Worm (Caenorhabditis elegans): ENCODE results near the gene hst-3.1.

Gene hst-3.1

DNA sequence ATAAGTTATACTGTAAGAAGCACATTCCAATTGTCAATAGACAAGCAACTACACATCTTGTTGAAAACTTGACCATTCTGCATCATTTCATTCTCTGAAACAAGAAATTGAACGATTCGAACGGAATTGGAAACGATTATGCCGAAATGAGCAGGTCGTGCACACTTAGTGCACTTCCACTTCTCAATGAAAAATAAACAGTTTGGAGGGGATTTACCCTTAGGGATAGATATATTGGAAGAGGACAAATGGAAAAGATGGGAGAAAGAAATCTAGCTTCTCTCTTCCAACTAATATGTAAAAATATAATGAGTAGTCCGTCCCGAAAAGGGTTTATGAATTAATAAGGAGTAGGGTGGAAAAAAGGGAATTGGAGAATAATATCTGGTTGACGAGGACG, at the start of gene hst-3.1:
TSS of gene hst-3.1 (minus strand) at position 101 of the 400 bp plus-strand sequence.
- TF ChIP-seq egl-13 (tag; optimal IDR thresholded peaks at IDR 0.05) = no peak
- TF ChIP-seq hlh-4 (tag; optimal IDR thresholded peaks at IDR 0.05) = no peak
- no peak for TF ChIP-seq ztf-11 (tag; optimal IDR thresholded peaks at IDR 0.05)
- TF ChIP-seq mep-1 (tag; optimal IDR thresholded peaks at IDR 0.05) = no peak
- TF ChIP-seq tbx-2 (tag; optimal IDR thresholded peaks at IDR 0.05) = no peak
- no peak for TF ChIP-seq jun-1 (tag; optimal IDR thresholded peaks at IDR 0.05)
- no peak for TF ChIP-seq C34B4.2 (tag; optimal IDR thresholded peaks at IDR 0.05)
- no peak for TF ChIP-seq nhr-12 (tag; optimal IDR thresholded peaks at IDR 0.05)
- no peak for TF ChIP-seq tlp-1 (tag; optimal IDR thresholded peaks at IDR 0.05)
- TF ChIP-seq nhr-47 (tag; optimal IDR thresholded peaks at IDR 0.05) = no peak
- no peak for TF ChIP-seq ama-1 (optimal IDR thresholded peaks at IDR 0.05)
- TF ChIP-seq mdl-1 (tag; optimal IDR thresholded peaks at IDR 0.05) = no peak
- TF ChIP-seq zag-1 (tag; optimal IDR thresholded peaks at IDR 0.05) = no peak
- no peak for TF ChIP-seq isw-1 (GFP tag; IDR thresholded peaks at IDR 0.05)
- no peak for TF ChIP-seq rnt-1 (tag; optimal IDR thresholded peaks at IDR 0.05)
- TF ChIP-seq dpl-1 (GFP tag; optimal IDR thresholded peaks at IDR 0.05) = no peak
- no peak for TF ChIP-seq mef-2 (tag; optimal IDR thresholded peaks at IDR 0.05)
- no peak for TF ChIP-seq nhr-19 (GFP tag; conservative IDR thresholded peaks at IDR 0.05)
- TF ChIP-seq Y116A8C.19 (tag; optimal IDR thresholded peaks at IDR 0.05; ENCODE audit: borderline replicate concordance) = no peak
- TF ChIP-seq nhr-20 (tag; optimal IDR thresholded peaks at IDR 0.05) = no peak

DNA sequence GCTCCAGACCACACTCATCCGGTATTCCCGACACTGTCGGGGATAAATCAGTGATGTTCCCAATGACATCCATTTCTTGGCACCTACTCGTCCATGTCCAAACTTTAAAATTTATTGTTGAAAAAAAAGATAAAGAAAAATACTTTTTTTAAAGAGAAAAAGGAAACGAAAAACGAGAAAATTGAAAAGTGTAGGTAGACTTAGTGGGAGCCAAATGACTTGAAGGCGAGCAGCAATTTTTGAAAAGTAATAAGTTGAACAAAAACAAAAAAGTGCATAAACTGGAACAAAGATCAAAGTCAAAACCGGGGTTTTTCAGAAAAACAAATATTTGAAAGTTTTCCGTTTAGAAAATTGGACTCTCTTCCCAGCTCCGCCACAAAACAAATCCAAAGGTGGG, 39.1 kb upstream of the hst-3.1 start, which contains the start of gene daf-37:
TSS of gene daf-37 (minus strand) at position 101 of the 400 bp plus-strand sequence.
- TF ChIP-seq nhr-85 (tag) (no peak), nhr-47 (tag; optimal IDR thresholded peaks at IDR 0.05) (no peak), F16B12.6 (tag; optimal IDR thresholded peaks at IDR 0.05) (no peak), Y116A8C.19 (tag; optimal IDR thresholded peaks at IDR 0.05; ENCODE audit: borderline replicate concordance) (no peak), blmp-1 (tag; optimal IDR thresholded peaks at IDR 0.05) (no peak), snu-23 (GFP tag; optimal IDR thresholded peaks at IDR 0.05) (no peak), alr-1 (tag; optimal IDR thresholded peaks at IDR 0.05; ENCODE audit: borderline replicate concordance) (no peak), ceh-8 (GFP tag; optimal IDR thresholded peaks at IDR 0.05) (no peak), ceh-63 (GFP tag; optimal IDR thresholded peaks at IDR 0.05) (no peak), nhr-237 (tag; optimal IDR thresholded peaks at IDR 0.05) (no peak)

DNA sequence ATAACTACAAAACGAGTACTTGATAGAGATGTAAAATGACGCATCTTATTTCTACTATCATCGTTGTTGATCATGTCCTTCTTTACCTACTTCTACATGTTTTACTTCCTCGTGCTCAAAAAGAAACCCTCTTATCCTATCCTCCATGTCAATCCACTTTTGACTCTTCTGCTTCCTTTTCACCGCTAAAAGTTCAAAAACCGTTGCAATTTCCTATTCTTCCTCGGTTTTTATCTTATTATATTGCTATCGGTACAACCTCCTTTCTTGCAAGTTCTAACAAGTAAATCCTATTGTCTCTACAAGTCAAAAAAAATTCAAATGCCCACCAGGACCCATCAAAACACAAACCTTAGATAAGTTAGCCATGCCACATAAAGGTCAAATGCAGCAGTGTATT, 38.2 kb upstream of the hst-3.1 start:
- no peak for TF ChIP-seq elt-3 (tag; optimal IDR thresholded peaks at IDR 0.05)
- TF ChIP-seq C16A3.4 (tag; optimal IDR thresholded peaks at IDR 0.05) = no peak
- no peak for TF ChIP-seq ceh-82 (tag; optimal IDR thresholded peaks at IDR 0.05)
- no peak for TF ChIP-seq nhr-76 (tag; optimal IDR thresholded peaks at IDR 0.05)
- TF ChIP-seq unc-62 (GFP tag; optimal IDR thresholded peaks at IDR 0.05) = no peak
- no peak for TF ChIP-seq egl-13 (tag; optimal IDR thresholded peaks at IDR 0.05)
- no peak for TF ChIP-seq fkh-8 (tag; optimal IDR thresholded peaks at IDR 0.05)
- no peak for TF ChIP-seq nhr-12 (tag; optimal IDR thresholded peaks at IDR 0.05)
- TF ChIP-seq ets-5 (GFP tag; IDR thresholded peaks at IDR 0.05) = no peak
- TF ChIP-seq fkh-10 (GFP tag; optimal IDR thresholded peaks at IDR 0.05) = peak; percentile 94
- TF ChIP-seq Y116A8C.19 (tag; optimal IDR thresholded peaks at IDR 0.05; ENCODE audit: borderline replicate concordance) = no peak
- TF ChIP-seq tlp-1 (tag; optimal IDR thresholded peaks at IDR 0.05) = no peak
- no peak for TF ChIP-seq C04F5.9 (tag; optimal IDR thresholded peaks at IDR 0.05)
- no peak for TF ChIP-seq snpc-4 (tag; optimal IDR thresholded peaks at IDR 0.05)
- TF ChIP-seq nhr-47 (tag; optimal IDR thresholded peaks at IDR 0.05) = no peak
- TF ChIP-seq lin-14 (GFP tag; optimal IDR thresholded peaks at IDR 0.05) = peak; percentile 37

DNA sequence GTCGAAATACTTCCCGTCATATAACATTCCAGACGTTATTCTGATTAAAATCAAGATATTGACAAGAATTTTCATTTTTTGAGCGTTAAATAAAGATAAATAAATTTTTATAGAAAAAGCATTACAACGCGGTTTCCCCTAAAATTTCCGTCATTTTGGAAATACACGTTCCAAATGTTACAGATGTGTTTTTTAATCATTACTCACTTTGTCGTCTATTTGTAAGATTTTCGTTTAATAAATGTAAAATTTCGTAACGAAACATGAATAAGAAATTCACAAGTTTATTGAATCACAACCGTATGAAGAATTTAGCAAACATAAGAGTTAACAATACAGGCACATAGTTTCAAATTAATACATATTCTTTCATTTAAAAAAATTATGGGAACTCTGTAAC, 33.9 kb upstream of the hst-3.1 start, which contains the start of gene C30B5.17:
TSS of gene C30B5.17 (minus strand) at position 101 of the 400 bp plus-strand sequence.
- no peak for TF ChIP-seq tlp-1 (tag; optimal IDR thresholded peaks at IDR 0.05)
- no peak for TF ChIP-seq ceh-8 (GFP tag; optimal IDR thresholded peaks at IDR 0.05)
- no peak for TF ChIP-seq ces-1 (GFP tag; optimal IDR thresholded peaks at IDR 0.05)
- TF ChIP-seq efl-3 (GFP tag; optimal IDR thresholded peaks at IDR 0.05) = no peak
- TF ChIP-seq elt-2 (tag; optimal IDR thresholded peaks at IDR 0.05) = no peak
- no peak for TF ChIP-seq ama-1 (optimal IDR thresholded peaks at IDR 0.05)
- TF ChIP-seq lin-14 (GFP tag; optimal IDR thresholded peaks at IDR 0.05) = no peak

Measured in whole organism, L1 larva.